Worm (Caenorhabditis elegans): ENCODE results near the gene ZC116.5.

DNA sequence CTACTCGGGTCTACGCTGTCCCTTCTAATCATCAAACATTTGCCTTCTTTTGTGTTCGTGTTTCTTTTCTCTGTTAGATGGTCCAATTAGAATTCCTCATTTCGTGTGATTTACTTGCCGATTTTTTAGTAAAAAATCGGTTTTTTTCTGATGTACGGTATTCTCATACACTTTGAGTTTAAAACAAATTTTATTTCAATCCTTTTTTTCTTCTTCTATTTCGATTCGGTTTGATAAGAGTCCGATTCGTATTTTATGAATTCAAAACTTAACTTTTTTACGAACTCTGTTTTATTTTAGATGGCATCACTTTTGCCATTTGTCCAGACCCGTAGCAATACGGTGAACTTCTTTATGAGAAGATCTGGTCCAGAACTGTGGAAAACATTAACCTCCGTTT is 45.6 kb downstream of the ZC116.5 start, which contains the start of gene mrps-5:
- no peak for TF ChIP-seq hpl-2 (GFP tag; optimal IDR thresholded peaks at IDR 0.05)
- TF ChIP-seq jun-1 (tag; optimal IDR thresholded peaks at IDR 0.05): no peak
- TF ChIP-seq lin-13 (GFP tag; optimal IDR thresholded peaks at IDR 0.05): no peak
- no peak for TF ChIP-seq lin-39 (tag; optimal IDR thresholded peaks at IDR 0.05)
- TF ChIP-seq dpl-1 (GFP tag; optimal IDR thresholded peaks at IDR 0.05): no peak
- no peak for TF ChIP-seq mef-2 (tag; optimal IDR thresholded peaks at IDR 0.05)
- TF ChIP-seq efl-3 (GFP tag; optimal IDR thresholded peaks at IDR 0.05): no peak
